Fruit fly (Drosophila melanogaster): Measurements from ENCODE around the gene CalpC.
A peak's percentile ranks its signal among the peaks of the same experiment; 100 is the strongest.

CalpC gene

dm6 chrX:16333434-16334141 is 8.0 kb downstream of the CalpC start, which contains the start of the genes CG9921 and Dsp1 (continued):
- TF ChIP-seq CG34376 (GFP tag; optimal IDR thresholded peaks at IDR 0.05) = peak; percentile 61
- no peak for TF ChIP-seq Xbp1 (GFP tag; optimal IDR thresholded peaks at IDR 0.05)
- no peak for TF ChIP-seq hth (optimal IDR thresholded peaks at IDR 0.05)
- no peak for TF ChIP-seq pnt (GFP tag; optimal IDR thresholded peaks at IDR 0.05)
- TF ChIP-seq tup (GFP tag; optimal IDR thresholded peaks at IDR 0.05) = no peak
- no peak for TF ChIP-seq CG31224 (GFP tag; IDR thresholded peaks at IDR 0.05)
- TF ChIP-seq Sry-δ (GFP tag; optimal IDR thresholded peaks at IDR 0.05) = no peak
- no peak for TF ChIP-seq lbe (GFP tag; optimal IDR thresholded peaks at IDR 0.05)
- no peak for TF ChIP-seq CG4424 (GFP tag; optimal IDR thresholded peaks at IDR 0.05)
- no peak for TF ChIP-seq Dip2 (GFP tag; IDR thresholded peaks at IDR 0.05)
- no peak for TF ChIP-seq gce (GFP tag; IDR thresholded peaks at IDR 0.05)
- TF ChIP-seq CG15073 (GFP tag; optimal IDR thresholded peaks at IDR 0.05) = no peak
- TF ChIP-seq CG16779 (GFP tag; IDR thresholded peaks at IDR 0.05) = no peak
- TF ChIP-seq CG9876 (GFP tag; optimal IDR thresholded peaks at IDR 0.05) = no peak
- TF ChIP-seq br (optimal IDR thresholded peaks at IDR 0.05) = no peak
- TF ChIP-seq her (GFP tag; optimal IDR thresholded peaks at IDR 0.05) = no peak
- TF ChIP-seq HHEX (GFP tag; optimal IDR thresholded peaks at IDR 0.05) = peak; percentile 4
- peak; percentile 53 for TF ChIP-seq wek (GFP tag; optimal IDR thresholded peaks at IDR 0.05)
- 0 out of 2 replicates have a peak, but pooled peaks have one; percentile 13 for TF ChIP-seq sob (GFP tag; IDR thresholded peaks at IDR 0.05)
- TF ChIP-seq Rfx (GFP tag; IDR thresholded peaks at IDR 0.05) = peak; percentile 32; the same call in 1 of the 2 replicates
- no peak for TF ChIP-seq CG8281 (tag; optimal IDR thresholded peaks at IDR 0.05)
- no peak for TF ChIP-seq dmrt99B (tag; optimal IDR thresholded peaks at IDR 0.05)
- no peak for TF ChIP-seq ap (GFP tag; IDR thresholded peaks at IDR 0.05)
- no peak for TF ChIP-seq inv (GFP tag; IDR thresholded peaks at IDR 0.05; ENCODE audit: partially characterized antibody)
- no peak for TF ChIP-seq TFAM (GFP tag; optimal IDR thresholded peaks at IDR 0.05)
- no peak for TF ChIP-seq CG12942 (GFP tag; optimal IDR thresholded peaks at IDR 0.05)
- TF ChIP-seq cwo (GFP tag; optimal IDR thresholded peaks at IDR 0.05) = no peak
- TF ChIP-seq Asciz (GFP tag; optimal IDR thresholded peaks at IDR 0.05) = peak; percentile 18
- peak; percentile 63 for TF ChIP-seq pfk (GFP tag; optimal IDR thresholded peaks at IDR 0.05)
- no peak for TF ChIP-seq gcm (GFP tag; optimal IDR thresholded peaks at IDR 0.05)
- TF ChIP-seq Atf-2 (GFP tag; optimal IDR thresholded peaks at IDR 0.05) = no peak
- no peak for TF ChIP-seq CG12744 (GFP tag; optimal IDR thresholded peaks at IDR 0.05)
- TF ChIP-seq zen2 (GFP tag; IDR thresholded peaks at IDR 0.05; ENCODE audit: partially characterized antibody) = no peak
- TF ChIP-seq wor (GFP tag; IDR thresholded peaks at IDR 0.05) = no peak
- TF ChIP-seq hbn (GFP tag; IDR thresholded peaks at IDR 0.05; ENCODE audit: partially characterized antibody) = 0 out of 2 replicates have a peak, but pooled peaks have one; percentile 43
- no peak for TF ChIP-seq CG11695 (GFP tag; IDR thresholded peaks at IDR 0.05)
- no peak for TF ChIP-seq CG3726 (GFP tag; IDR thresholded peaks at IDR 0.05)
- TF ChIP-seq CG4707 (GFP tag; optimal IDR thresholded peaks at IDR 0.05) = no peak
- no peak for TF ChIP-seq Dp (GFP tag; optimal IDR thresholded peaks at IDR 0.05)
- no peak for TF ChIP-seq ara (GFP tag; IDR thresholded peaks at IDR 0.05)
- no peak for TF ChIP-seq CG8765 (GFP tag; IDR thresholded peaks at IDR 0.05)
- no peak for TF ChIP-seq CG14710 (tag; optimal IDR thresholded peaks at IDR 0.05)
- TF ChIP-seq corto (GFP tag; optimal IDR thresholded peaks at IDR 0.05) = peak; percentile 23
- no peak for TF ChIP-seq Stat92E (GFP tag; optimal IDR thresholded peaks at IDR 0.05)
- TF ChIP-seq CG6791 (GFP tag; IDR thresholded peaks at IDR 0.05; ENCODE audit: partially characterized antibody) = no peak
- no peak for TF ChIP-seq aop (GFP tag; IDR thresholded peaks at IDR 0.05)
- TF ChIP-seq Gug (GFP tag; IDR thresholded peaks at IDR 0.05) = no peak
- no peak for TF ChIP-seq E2f2 (GFP tag; IDR thresholded peaks at IDR 0.05)
- no peak for TF ChIP-seq CG31441 (GFP tag; IDR thresholded peaks at IDR 0.05)
- no peak for TF ChIP-seq C15 (GFP tag; IDR thresholded peaks at IDR 0.05)
- TF ChIP-seq CG1602 (GFP tag; optimal IDR thresholded peaks at IDR 0.05) = no peak
